Worm (Caenorhabditis elegans) whole organism, L1 larva: ENCODE measurements around the gene tra-3.

Experiments
- egl-27 ChIP-seq, 2 experiments: fragments of 150-350 bp in 1 of 2; sonication (generic microtip); optimal IDR thresholded peaks; 3 replicates each; lab custom pipeline; 2017 to 2018; ENCODE audit warnings: missing biosample characterization in 2 of 2, missing genetic modification characterization in 2 of 2, missing genetic modification reagents in 2 of 2
- isw-1 ChIP-seq: fragments of 200-800 bp; sonication (Bioruptor generic); IDR thresholded peaks from 2 replicates; pipeline ENCODE4 v1.3.6; 2022; ENCODE audit warnings: missing genetic modification characterization, missing compliant biosample characterization
- pqm-1 ChIP-seq: sonication (generic microtip); optimal IDR thresholded peaks from 3 replicates; lab custom pipeline; 2017; ENCODE audit warnings: missing biosample characterization, missing genetic modification characterization
- snpc-4 ChIP-seq: fragments of 150-350 bp; optimal IDR thresholded peaks from 2 replicates; lab custom pipeline; 2014; ENCODE audit warnings: missing biosample characterization, missing genetic modification characterization

DNA sequence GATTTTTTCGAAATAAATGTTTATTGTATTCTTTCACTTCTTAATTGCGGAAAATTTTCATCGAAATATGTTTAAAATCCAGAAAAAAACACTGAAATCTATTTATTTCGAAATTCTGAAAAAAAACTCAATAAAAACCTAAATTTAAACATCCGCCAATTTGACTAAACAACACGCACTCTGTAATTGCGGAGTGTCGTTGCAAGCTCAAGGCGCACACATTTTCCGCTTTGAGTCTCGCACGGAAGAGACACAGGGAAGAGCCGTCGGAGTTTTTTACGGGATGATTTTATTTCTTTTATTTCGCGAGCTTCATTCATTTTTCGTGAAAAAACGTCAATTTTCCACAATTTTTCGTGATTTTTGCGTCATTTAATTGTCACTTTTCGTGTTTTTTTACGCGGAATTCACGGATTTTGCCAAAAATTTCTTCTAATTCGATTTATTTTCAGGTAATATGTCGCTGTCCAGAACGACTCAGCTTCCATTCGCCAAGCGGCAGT lies 20.1 kb upstream of the tra-3 start, which contains the start of gene dld-1:
- peak; percentile 98 for TF ChIP-seq isw-1 (GFP tag; lab: Robert Waterston, UW)
- peak; percentile 67 to 87 for TF ChIP-seq egl-27 (tag; optimal IDR thresholded peaks at IDR 0.05; lab: Kevin White, UChicago)
- peak; percentile 56 for TF ChIP-seq pqm-1
- peak; percentile 91 for TF ChIP-seq snpc-4 (tag; lab: Kevin White, UChicago)
